Fruit fly (Drosophila melanogaster) whole organism, embryonic: ENCODE measurements around the gene Cp190.
A peak's percentile ranks its signal among the peaks of the same experiment; 100 is the strongest.

Experiments used
- ATbp ChIP-seq: fragments of 200-800 bp; sonication (Bioruptor generic); optimal IDR thresholded peaks from 2 replicates; lab custom pipeline; 2017; ENCODE audit warnings: missing biosample characterization, mild to moderate bottlenecking, missing genetic modification characterization, missing genetic modification reagents
- Antp ChIP-seq: fragments of 200-800 bp; sonication (Bioruptor generic); optimal IDR thresholded peaks from 3 replicates; lab custom pipeline; 2016; ENCODE audit warnings: missing biosample characterization, missing genetic modification characterization
- Awh ChIP-seq: fragments of 200-800 bp; sonication (Bioruptor generic); IDR thresholded peaks from 2 replicates; pipeline ENCODE4, ENCODE4 v1.3.6; 2022; ENCODE audit warnings: missing biosample characterization, missing genetic modification characterization
- Blimp-1 ChIP-seq: fragments of 200-800 bp; sonication (Bioruptor generic); optimal IDR thresholded peaks from 3 replicates; lab custom pipeline; 2018; ENCODE audit warnings: missing biosample characterization, missing genetic modification characterization, mild to moderate bottlenecking, moderate library complexity, missing genetic modification reagents
- Bteb2 ChIP-seq: fragments of 200-800 bp; sonication (Bioruptor generic); optimal IDR thresholded peaks from 2 replicates; lab custom pipeline; 2016; ENCODE audit warnings: missing biosample characterization, missing genetic modification characterization
- CG13624 ChIP-seq: fragments of 200-800 bp; sonication (Bioruptor generic); optimal IDR thresholded peaks from 2 replicates; lab custom pipeline; 2016; ENCODE audit warnings: missing biosample characterization, missing genetic modification characterization
- CG17359 ChIP-seq: fragments of 200-800 bp; sonication (Bioruptor generic); optimal IDR thresholded peaks from 3 replicates; lab custom pipeline; 2018; ENCODE audit warnings: missing biosample characterization, mild to moderate bottlenecking, missing genetic modification characterization, moderate library complexity
- CG18599 ChIP-seq: fragments of 200-800 bp; sonication (Bioruptor generic); optimal IDR thresholded peaks from 3 replicates; lab custom pipeline; 2017; ENCODE audit warnings: missing biosample characterization, missing genetic modification characterization, mild to moderate bottlenecking, moderate library complexity, missing genetic modification reagents
- CG2120 ChIP-seq: fragments of 200-800 bp; sonication (Bioruptor generic); optimal IDR thresholded peaks from 3 replicates; lab custom pipeline; 2016; ENCODE audit warnings: missing biosample characterization, missing genetic modification characterization
- CG2678 ChIP-seq: fragments of 200-800 bp; sonication (Bioruptor generic); optimal IDR thresholded peaks from 3 replicates; lab custom pipeline; 2019; ENCODE audit warnings: missing biosample characterization, mild to moderate bottlenecking, missing genetic modification characterization, moderate library complexity
- CG2889 ChIP-seq: fragments of 200-800 bp; sonication (Bioruptor generic); IDR thresholded peaks from 3 replicates; pipeline ENCODE4 v1.3.6; 2022; ENCODE audit warnings: missing biosample characterization, missing genetic modification characterization
- CG34224 ChIP-seq: fragments of 200-800 bp; sonication (Bioruptor generic); IDR thresholded peaks from 3 replicates; pipeline ENCODE4 v1.3.6; 2022; ENCODE audit warnings: missing biosample characterization, missing genetic modification characterization; ENCODE audit not compliant: partially characterized antibody
- CG34422 ChIP-seq: fragments of 200-800 bp; sonication (Bioruptor generic); IDR thresholded peaks from 3 replicates; pipeline ENCODE4 v1.3.6; 2022; ENCODE audit warnings: missing biosample characterization, missing genetic modification characterization
- CG4707 ChIP-seq: fragments of 200-800 bp; sonication (Bioruptor generic); optimal IDR thresholded peaks from 2 replicates; lab custom pipeline; 2018; ENCODE audit warnings: missing biosample characterization, mild to moderate bottlenecking, missing genetic modification characterization, moderate library complexity
- CG5180 ChIP-seq: fragments of 200-800 bp; sonication (Bioruptor generic); optimal IDR thresholded peaks from 3 replicates; lab custom pipeline; 2017; ENCODE audit warnings: missing biosample characterization, missing genetic modification characterization, mild to moderate bottlenecking, moderate library complexity, missing genetic modification reagents
- CG9727 ChIP-seq: fragments of 200-800 bp; sonication (Bioruptor generic); optimal IDR thresholded peaks from 3 replicates; lab custom pipeline; 2017; ENCODE audit warnings: missing biosample characterization, mild to moderate bottlenecking, missing genetic modification characterization
- D19B ChIP-seq: fragments of 200-800 bp; sonication (Bioruptor generic); optimal IDR thresholded peaks from 2 replicates; lab custom pipeline; 2017; ENCODE audit warnings: missing biosample characterization, mild to moderate bottlenecking, missing genetic modification characterization
- Dek ChIP-seq: fragments of 200-800 bp; sonication (Bioruptor generic); optimal IDR thresholded peaks from 3 replicates; lab custom pipeline; 2019; ENCODE audit warnings: missing biosample characterization, mild to moderate bottlenecking, missing genetic modification characterization, moderate library complexity
- Dfd ChIP-seq, 2 experiments: fragments of >200 bp; optimal IDR thresholded peaks; 2 replicates each; lab custom pipeline; 2017; ENCODE audit warnings: missing biosample characterization in 2 of 2, missing genetic modification characterization in 2 of 2
- Eip74EF ChIP-seq, 2 experiments: fragments of 200-800 bp in 1 of 2; fragments of >200 bp in 1 of 2; sonication (Bioruptor generic) in 1 of 2; optimal IDR thresholded peaks; 2 replicates each; lab custom pipeline; 2017 to 2019; ENCODE audit warnings: missing biosample characterization in 2 of 2, missing genetic modification characterization in 2 of 2, mild to moderate bottlenecking in 1 of 2, moderate library complexity in 1 of 2
- Elba2 ChIP-seq: fragments of 200-800 bp; sonication (Bioruptor generic); optimal IDR thresholded peaks from 3 replicates; lab custom pipeline; 2016; ENCODE audit warnings: missing biosample characterization, missing genetic modification characterization
- Fer3 ChIP-seq: fragments of 200-800 bp; sonication (Bioruptor generic); optimal IDR thresholded peaks from 2 replicates; lab custom pipeline; 2018; ENCODE audit warnings: missing biosample characterization, mild to moderate bottlenecking, missing genetic modification characterization, moderate library complexity
- HHEX ChIP-seq: fragments of 200-800 bp; sonication (Bioruptor generic); optimal IDR thresholded peaks from 3 replicates; lab custom pipeline; 2017; ENCODE audit warnings: missing biosample characterization, mild to moderate bottlenecking, missing genetic modification characterization, missing genetic modification reagents
- Hr51 ChIP-seq, 2 experiments: fragments of 200-800 bp; sonication (Bioruptor generic); optimal IDR thresholded peaks; 2 replicates in 1 of 2; 3 replicates in 1 of 2; lab custom pipeline; 2016 to 2018; ENCODE audit warnings: missing biosample characterization in 2 of 2, missing genetic modification characterization in 2 of 2, mild to moderate bottlenecking in 1 of 2, moderate library complexity in 1 of 2
- Hsf ChIP-seq: fragments of 200-800 bp; sonication (Bioruptor generic); optimal IDR thresholded peaks from 3 replicates; lab custom pipeline; 2016; ENCODE audit warnings: missing biosample characterization, missing genetic modification characterization
- Myb ChIP-seq: fragments of 200-800 bp; sonication (Bioruptor generic); optimal IDR thresholded peaks from 2 replicates; lab custom pipeline; 2016; ENCODE audit warnings: missing biosample characterization, missing genetic modification characterization
- Sox102F ChIP-seq: fragments of 200-800 bp; sonication (Bioruptor generic); optimal IDR thresholded peaks from 2 replicates; lab custom pipeline; 2018; ENCODE audit warnings: missing biosample characterization, mild to moderate bottlenecking, missing genetic modification characterization, moderate library complexity
- ash1 ChIP-seq: fragments of 200-800 bp; sonication (Bioruptor generic); optimal IDR thresholded peaks from 2 replicates; lab custom pipeline; 2018; ENCODE audit warnings: missing biosample characterization, mild to moderate bottlenecking, missing genetic modification characterization
- cg ChIP-seq: fragments of 200-800 bp; sonication (Bioruptor generic); optimal IDR thresholded peaks from 3 replicates; lab custom pipeline; 2019; ENCODE audit warnings: missing biosample characterization, mild to moderate bottlenecking, missing genetic modification characterization, moderate library complexity
- cwo ChIP-seq: fragments of 200-800 bp; sonication (Bioruptor generic); optimal IDR thresholded peaks from 3 replicates; lab custom pipeline; 2017; ENCODE audit warnings: missing biosample characterization, missing genetic modification characterization, mild to moderate bottlenecking, moderate library complexity, missing genetic modification reagents
- dpn ChIP-seq, 2 experiments: fragments of 200-800 bp; sonication (Bioruptor generic); optimal IDR thresholded peaks; 3 replicates each; lab custom pipeline; 2016; ENCODE audit warnings: missing biosample characterization in 2 of 2, missing genetic modification characterization in 2 of 2
- fd64A ChIP-seq: fragments of 200-800 bp; sonication (Bioruptor generic); optimal IDR thresholded peaks from 3 replicates; lab custom pipeline; 2018; ENCODE audit warnings: missing biosample characterization, mild to moderate bottlenecking, missing genetic modification characterization
- gem ChIP-seq: fragments of 200-800 bp; sonication (Bioruptor generic); optimal IDR thresholded peaks from 2 replicates; lab custom pipeline; 2019; ENCODE audit warnings: missing biosample characterization, mild to moderate bottlenecking, missing genetic modification characterization, moderate library complexity
- insv ChIP-seq, 2 experiments: fragments of 200-800 bp; sonication (Bioruptor generic); optimal IDR thresholded peaks; 3 replicates each; lab custom pipeline; 2016 to 2018; ENCODE audit warnings: missing biosample characterization in 2 of 2, missing genetic modification characterization in 2 of 2
- lab ChIP-seq: fragments of 200-800 bp; sonication (Bioruptor generic); optimal IDR thresholded peaks from 3 replicates; lab custom pipeline; 2017; ENCODE audit warnings: missing biosample characterization, missing genetic modification characterization, mild to moderate bottlenecking, moderate library complexity, missing genetic modification reagents
- nom ChIP-seq: fragments of 200-800 bp; sonication (Bioruptor generic); optimal IDR thresholded peaks from 2 replicates; lab custom pipeline; 2017; ENCODE audit warnings: missing biosample characterization, missing genetic modification characterization, mild to moderate bottlenecking, moderate library complexity, missing genetic modification reagents
- phol ChIP-seq: fragments of 200-800 bp; sonication (Bioruptor generic); optimal IDR thresholded peaks from 3 replicates; lab custom pipeline; 2018; ENCODE audit warnings: missing biosample characterization, mild to moderate bottlenecking, missing genetic modification characterization, moderate library complexity
- pros ChIP-seq: fragments of 200-800 bp; sonication (Bioruptor generic); optimal IDR thresholded peaks from 3 replicates; lab custom pipeline; 2019; ENCODE audit warnings: missing biosample characterization, mild to moderate bottlenecking, missing genetic modification characterization, moderate library complexity
- psq ChIP-seq: fragments of 200-800 bp; sonication (Bioruptor generic); optimal IDR thresholded peaks from 2 replicates; lab custom pipeline; 2017; ENCODE audit warnings: missing biosample characterization, missing genetic modification characterization
- pum ChIP-seq: fragments of 200-800 bp; sonication (Bioruptor generic); optimal IDR thresholded peaks from 2 replicates; lab custom pipeline; 2016; ENCODE audit warnings: missing biosample characterization, missing genetic modification characterization
- sd ChIP-seq: fragments of 200-800 bp; sonication (Bioruptor generic); optimal IDR thresholded peaks from 3 replicates; lab custom pipeline; 2018; ENCODE audit warnings: missing biosample characterization, mild to moderate bottlenecking, missing genetic modification characterization, moderate library complexity
- sens-2 ChIP-seq: fragments of 200-800 bp; sonication (Bioruptor generic); IDR thresholded peaks from 2 replicates; pipeline ENCODE4 v1.3.6; 2022; ENCODE audit warnings: missing biosample characterization, missing genetic modification characterization
- sqz ChIP-seq: fragments of 200-800 bp; sonication (Bioruptor generic); optimal IDR thresholded peaks from 3 replicates; lab custom pipeline; 2018; ENCODE audit warnings: missing biosample characterization, mild to moderate bottlenecking, missing genetic modification characterization
- tin ChIP-seq: fragments of 200-800 bp; sonication (Bioruptor generic); optimal IDR thresholded peaks from 3 replicates; lab custom pipeline; 2016; ENCODE audit warnings: missing biosample characterization, missing genetic modification characterization
- zfh2 ChIP-seq: fragments of 200-800 bp; sonication (Bioruptor generic); optimal IDR thresholded peaks from 2 replicates; lab custom pipeline; 2016; ENCODE audit warnings: missing biosample characterization, missing genetic modification characterization

Gene Cp190

DNA sequence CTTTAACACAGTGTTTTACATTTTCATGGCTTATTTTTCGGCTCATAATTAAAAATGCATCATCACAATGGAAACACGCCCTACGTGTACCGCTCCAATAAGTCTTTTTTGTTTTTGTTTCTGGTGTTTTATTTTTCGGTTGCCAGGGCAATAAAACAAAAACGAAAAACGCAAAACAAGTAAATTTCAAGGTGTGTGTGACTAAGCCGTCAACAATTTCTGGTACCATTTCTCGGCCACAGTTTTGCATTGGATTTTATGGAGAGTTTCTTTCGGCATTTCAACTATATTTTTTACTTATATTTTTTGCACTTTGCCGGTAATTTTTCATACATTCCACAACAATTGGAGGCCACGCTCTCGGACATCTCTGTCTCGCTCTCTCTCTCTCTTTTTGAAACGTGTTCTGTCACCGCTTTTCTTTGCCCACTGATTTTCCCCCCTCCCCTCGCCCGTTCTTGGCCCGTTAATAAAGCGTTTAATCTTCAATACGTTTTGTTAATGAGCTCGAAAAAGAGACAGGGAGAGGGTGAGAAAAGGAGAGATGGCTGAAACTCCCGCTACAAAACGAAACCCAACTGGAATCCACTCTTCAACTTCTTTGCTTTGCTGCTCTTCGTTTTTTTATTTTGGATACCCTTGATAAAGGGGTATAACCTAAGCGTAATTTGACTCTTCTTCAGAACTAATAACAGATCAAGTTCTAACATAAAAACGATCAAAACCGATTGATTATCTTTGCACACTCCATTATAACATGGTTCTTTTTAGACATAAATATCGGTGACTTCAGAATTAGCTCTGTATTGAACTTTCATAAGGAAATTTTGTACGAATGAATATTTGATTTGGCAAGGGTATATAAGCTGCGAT lies 18.2 kb upstream of the Cp190 start (continued):
- peak; percentile 3 for TF ChIP-seq Fer3
- TF ChIP-seq CG2889 (GFP tag; lab: Robert Waterston, UW): no peak
- TF ChIP-seq cwo (GFP tag; lab: Kevin White, UChicago): peak; percentile 18
- peak; percentile 13 for TF ChIP-seq Dek (tag; lab: Kevin White, UChicago)
- no peak for TF ChIP-seq Hsf
- TF ChIP-seq ash1 (GFP tag; lab: Kevin White, UChicago): no peak
- peak; percentile 82 for TF ChIP-seq sd (tag; lab: Kevin White, UChicago)
- TF ChIP-seq CG2120 (GFP tag; lab: Kevin White, UChicago): peak; percentile 45
- TF ChIP-seq Eip74EF (GFP tag; optimal IDR thresholded peaks at IDR 0.05; lab: Kevin White, UChicago): peak in 1 of 2 experiments; percentile 25
- TF ChIP-seq gem: peak; percentile 58
- TF ChIP-seq CG9727 (GFP tag; lab: Kevin White, UChicago): peak; percentile 6
- TF ChIP-seq CG13624 (GFP tag; lab: Kevin White, UChicago): peak; percentile 29
- TF ChIP-seq nom (GFP tag; lab: Kevin White, UChicago): peak; percentile 70
- peak; percentile 7 for TF ChIP-seq HHEX (GFP tag; lab: Kevin White, UChicago)
- TF ChIP-seq lab (GFP tag; lab: Kevin White, UChicago): peak; percentile 17
- peak; percentile 51 for TF ChIP-seq psq (GFP tag; lab: Kevin White, UChicago)
- TF ChIP-seq D19B (GFP tag; lab: Kevin White, UChicago): peak; percentile 53
- TF ChIP-seq Blimp-1: peak; percentile 23
- TF ChIP-seq dpn (GFP tag; optimal IDR thresholded peaks at IDR 0.05; lab: Kevin White, UChicago): peak in 1 of 2 experiments; percentile 1
- TF ChIP-seq CG17359 (tag; lab: Kevin White, UChicago): peak; percentile 41
- TF ChIP-seq zfh2: peak; percentile 32
- peak; percentile 44 for TF ChIP-seq sqz (GFP tag; lab: Kevin White, UChicago)
- peak; percentile 7 for TF ChIP-seq Myb (GFP tag; lab: Kevin White, UChicago)
- TF ChIP-seq ATbp (GFP tag; lab: Kevin White, UChicago): no peak
- TF ChIP-seq fd64A (GFP tag; lab: Kevin White, UChicago): no peak
- TF ChIP-seq phol (tag; lab: Kevin White, UChicago): peak; percentile 51
- TF ChIP-seq Sox102F (GFP tag; lab: Kevin White, UChicago): peak; percentile 50
- peak; percentile 31 for TF ChIP-seq CG18599 (GFP tag; lab: Kevin White, UChicago)
- TF ChIP-seq Bteb2 (GFP tag; lab: Kevin White, UChicago): peak; percentile 4
- TF ChIP-seq Awh (GFP tag; lab: Robert Waterston, UW): peak; percentile 69
- peak in 1 of 2 experiments; percentile 18 for TF ChIP-seq Hr51 (GFP tag; optimal IDR thresholded peaks at IDR 0.05; lab: Kevin White, UChicago)
- peak; percentile 54 for TF ChIP-seq CG2678 (tag; lab: Kevin White, UChicago)
- TF ChIP-seq CG34422: no peak

DNA sequence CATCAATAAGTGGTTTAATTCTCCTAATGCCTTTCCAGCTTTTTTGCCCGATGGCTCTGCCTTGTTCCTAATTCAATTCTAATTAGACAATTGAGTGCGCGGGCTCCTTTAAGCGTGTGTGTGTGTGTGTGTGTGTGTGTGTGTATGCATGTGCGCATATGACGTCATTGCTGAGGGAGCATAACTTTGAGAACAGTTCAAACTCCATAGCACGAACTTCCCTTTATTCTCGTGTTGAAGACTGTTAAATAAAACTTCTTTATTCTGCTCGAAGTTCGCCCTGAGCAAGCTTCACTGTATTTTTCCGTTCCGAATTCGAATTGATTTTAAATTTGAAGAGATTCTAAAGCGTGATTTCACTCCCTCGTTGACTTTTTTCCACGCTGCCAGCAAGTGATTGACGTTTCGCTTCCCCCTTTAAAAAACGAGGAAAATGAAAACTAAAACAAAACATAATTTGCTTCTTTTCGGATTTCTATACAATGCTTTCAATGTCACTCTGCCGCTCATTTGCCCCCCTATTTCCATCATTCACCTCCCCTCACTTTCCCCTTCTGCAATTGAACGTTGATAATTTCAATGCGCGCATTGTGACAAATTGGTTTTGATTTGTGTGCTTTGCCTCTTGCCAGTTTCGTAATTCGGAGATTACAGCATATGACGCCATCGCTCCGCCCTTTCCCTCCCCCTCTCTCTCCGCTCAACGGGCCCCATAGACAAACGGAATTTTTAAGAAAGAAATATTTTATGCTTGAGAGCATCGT lies 17.4 kb upstream of the Cp190 start:
- TF ChIP-seq CG4707 (GFP tag; lab: Kevin White, UChicago) (no peak), Myb (GFP tag; lab: Kevin White, UChicago) (peak; percentile 19), pum (GFP tag; lab: Kevin White, UChicago) (peak; percentile 33), pros (GFP tag; lab: Kevin White, UChicago) (peak; percentile 3), tin (GFP tag; lab: Kevin White, UChicago) (peak; percentile 16), Dfd (GFP tag; optimal IDR thresholded peaks at IDR 0.05; lab: Kevin White, UChicago) (peak in 1 of 2 experiments; percentile 82), insv (GFP tag; optimal IDR thresholded peaks at IDR 0.05; lab: Kevin White, UChicago) (peak in 1 of 2 experiments; percentile 82), CG34224 (GFP tag; lab: Robert Waterston, UW) (no peak), Antp (GFP tag; lab: Kevin White, UChicago) (peak; percentile 11), CG2120 (GFP tag; lab: Kevin White, UChicago) (peak; percentile 61), CG5180 (GFP tag; lab: Kevin White, UChicago) (no peak), Elba2 (GFP tag; lab: Kevin White, UChicago) (peak; percentile 29), cg (peak; percentile 61), sens-2 (GFP tag; lab: Robert Waterston, UW) (no peak), Fer3 (peak; percentile 25)
